Worm (Caenorhabditis elegans): Measurements from ENCODE around the gene Y32F6B.1.

The Y32F6B.1 gene

ce11 chrV:10514271-10514670, 29.7 kb upstream of the Y32F6B.1 start, which contains the start of gene dmsr-8:
Gene dmsr-8 (minus strand): TSS chrV:10514371.
- TF ChIP-seq unc-86 (tag; optimal IDR thresholded peaks at IDR 0.05) (no peak), ceh-19 (GFP tag; optimal IDR thresholded peaks at IDR 0.05) (no peak), fkh-6 (tag; optimal IDR thresholded peaks at IDR 0.05) (no peak), mec-3 (tag; optimal IDR thresholded peaks at IDR 0.05; ENCODE audit: borderline replicate concordance) (no peak), pat-9 (tag; optimal IDR thresholded peaks at IDR 0.05) (no peak), sdc-2 (tag; optimal IDR thresholded peaks at IDR 0.05) (no peak), Y22D7AL.16 (tag; optimal IDR thresholded peaks at IDR 0.05) (no peak), pha-4 (tag; optimal IDR thresholded peaks at IDR 0.05) (no peak), C38D4.7 (GFP tag; optimal IDR thresholded peaks at IDR 0.05) (no peak), npax-4 (tag; optimal IDR thresholded peaks at IDR 0.05) (no peak), ama-1 (optimal IDR thresholded peaks at IDR 0.05) (no peak), ceh-48 (tag; optimal IDR thresholded peaks at IDR 0.05) (no peak)

- TF ChIP-seq sox-4 (tag; optimal IDR thresholded peaks at IDR 0.05) = no peak
These were observed 24.3 kb upstream of the Y32F6B.1 start, which contains the start of gene C35A5.6 for ce11 chrV:10508855-10509254. Gene C35A5.6 (plus strand): TSS chrV:10509137.

ce11 chrV:10505553-10505952, 21.0 kb upstream of the Y32F6B.1 start, which contains the start of gene C35A5.5:
Gene C35A5.5 (plus strand): TSS chrV:10505853.
- TF ChIP-seq ceh-45 (GFP tag; IDR thresholded peaks at IDR 0.05) (no peak), zip-5 (tag; optimal IDR thresholded peaks at IDR 0.05) (no peak), ceh-18 (tag; optimal IDR thresholded peaks at IDR 0.05) (no peak)

- TF ChIP-seq unc-42 (tag; optimal IDR thresholded peaks at IDR 0.05) (no peak), npax-4 (tag; optimal IDR thresholded peaks at IDR 0.05) (no peak), ceh-6 (GFP tag; optimal IDR thresholded peaks at IDR 0.05) (no peak), ceh-2 (tag; optimal IDR thresholded peaks at IDR 0.05) (no peak), lim-6 (tag; optimal IDR thresholded peaks at IDR 0.05) (no peak), K09A11.1 (tag; optimal IDR thresholded peaks at IDR 0.05; ENCODE audit: insufficient read depth) (no peak), nfya-1 (tag; optimal IDR thresholded peaks at IDR 0.05) (no peak), mec-3 (tag; optimal IDR thresholded peaks at IDR 0.05; ENCODE audit: borderline replicate concordance) (no peak), hlh-8 (tag; optimal IDR thresholded peaks at IDR 0.05) (no peak), Y22D7AL.16 (tag; optimal IDR thresholded peaks at IDR 0.05) (no peak), C38D4.7 (GFP tag; optimal IDR thresholded peaks at IDR 0.05) (no peak), elt-2 (tag; optimal IDR thresholded peaks at IDR 0.05) (no peak)
These were observed 19.4 kb upstream of the Y32F6B.1 start, which contains the start of gene C35A5.10 for ce11 chrV:10503893-10504292. Gene C35A5.10 (plus strand): TSS chrV:10504193.

ce11 chrV:10503011-10503410, 18.5 kb upstream of the Y32F6B.1 start, which contains the start of gene C35A5.11:
Gene C35A5.11 (minus strand): TSS chrV:10503111.
- TF ChIP-seq lim-6 (tag; optimal IDR thresholded peaks at IDR 0.05) = no peak
- no peak for TF ChIP-seq nhr-11 (tag; optimal IDR thresholded peaks at IDR 0.05)
- no peak for TF ChIP-seq C08G9.2 (tag; optimal IDR thresholded peaks at IDR 0.05)
- TF ChIP-seq unc-55 (GFP tag; optimal IDR thresholded peaks at IDR 0.05) = no peak
- no peak for TF ChIP-seq ceh-19 (GFP tag; optimal IDR thresholded peaks at IDR 0.05)
- no peak for TF ChIP-seq hlh-15 (tag; optimal IDR thresholded peaks at IDR 0.05)
- no peak for TF ChIP-seq ztf-16 (tag; optimal IDR thresholded peaks at IDR 0.05)
- no peak for TF ChIP-seq npax-4 (tag; optimal IDR thresholded peaks at IDR 0.05)
- TF ChIP-seq pros-1 (tag; optimal IDR thresholded peaks at IDR 0.05) = no peak
- TF ChIP-seq elt-4 (tag; optimal IDR thresholded peaks at IDR 0.05) = no peak
- TF ChIP-seq ref-2 (tag; optimal IDR thresholded peaks at IDR 0.05) = no peak
- TF ChIP-seq tbx-7 (tag; optimal IDR thresholded peaks at IDR 0.05) = no peak
- no peak for TF ChIP-seq madf-2 (tag; optimal IDR thresholded peaks at IDR 0.05)
- no peak for TF ChIP-seq pha-4 (tag; optimal IDR thresholded peaks at IDR 0.05)
- no peak for TF ChIP-seq hlh-30 (tag; optimal IDR thresholded peaks at IDR 0.05; ENCODE audit: insufficient read depth)
- no peak for TF ChIP-seq nhr-232 (tag; optimal IDR thresholded peaks at IDR 0.05)
- no peak for TF ChIP-seq ceh-14 (tag; optimal IDR thresholded peaks at IDR 0.05)
- no peak for TF ChIP-seq hlh-6 (tag; optimal IDR thresholded peaks at IDR 0.05)
- TF ChIP-seq nfya-1 (tag; optimal IDR thresholded peaks at IDR 0.05) = no peak

Data from whole organism, late embryonic.